Worm (Caenorhabditis elegans) whole organism, L2 larva: ENCODE results near the gene gpd-2.

Source experiments
- C34F6.9 ChIP-seq: fragments of 150-350 bp; optimal IDR thresholded peaks from 2 replicates; lab custom pipeline; 2014; ENCODE audit warnings: missing biosample characterization, missing genetic modification characterization
- F13H6.1 ChIP-seq: sonication (generic microtip); optimal IDR thresholded peaks from 2 replicates; lab custom pipeline; 2016; ENCODE audit warnings: missing genetic modification characterization, missing compliant biosample characterization
- R02D3.7 ChIP-seq: fragments of 150-350 bp; optimal IDR thresholded peaks from 2 replicates; lab custom pipeline; 2014; ENCODE audit warnings: missing biosample characterization, missing genetic modification characterization
- Y55F3AM.14 ChIP-seq: fragments of 200-800 bp; sonication (Bioruptor generic); optimal IDR thresholded peaks from 2 replicates; lab custom pipeline; 2018; ENCODE audit warnings: mild to moderate bottlenecking, missing genetic modification characterization, missing compliant biosample characterization
- ZK546.5 ChIP-seq: sonication (generic microtip); optimal IDR thresholded peaks from 2 replicates; lab custom pipeline; 2017; ENCODE audit warnings: missing biosample characterization, missing genetic modification characterization
- alr-1 ChIP-seq: fragments of 150-350 bp; optimal IDR thresholded peaks from 2 replicates; lab custom pipeline; 2014; ENCODE audit warnings: missing biosample characterization, missing genetic modification characterization
- aly-2 ChIP-seq: fragments of 150-350 bp; optimal IDR thresholded peaks from 2 replicates; lab custom pipeline; 2014; ENCODE audit warnings: missing biosample characterization, missing genetic modification characterization
- ama-1 ChIP-seq: fragments of 150-350 bp; optimal IDR thresholded peaks from 2 replicates; lab custom pipeline; 2018; ENCODE audit warnings: inconsistent platforms
- blmp-1 ChIP-seq: sonication (generic microtip); optimal IDR thresholded peaks from 2 replicates; lab custom pipeline; 2017; ENCODE audit warnings: missing genetic modification characterization, mild to moderate bottlenecking, missing compliant biosample characterization, antibody characterized with exemption, moderate library complexity; ENCODE audit not compliant: insufficient read depth
- ceh-16 ChIP-seq: fragments of 150-350 bp; optimal IDR thresholded peaks from 2 replicates; lab custom pipeline; 2014; ENCODE audit warnings: missing biosample characterization, missing genetic modification characterization
- ceh-82 ChIP-seq: fragments of 150-350 bp; optimal IDR thresholded peaks from 2 replicates; lab custom pipeline; 2014; ENCODE audit warnings: missing biosample characterization, missing genetic modification characterization
- crh-2 ChIP-seq: sonication (generic microtip); optimal IDR thresholded peaks from 2 replicates; lab custom pipeline; 2017; ENCODE audit warnings: missing biosample characterization, missing genetic modification characterization
- dmd-4 ChIP-seq: sonication (generic microtip); optimal IDR thresholded peaks from 2 replicates; lab custom pipeline; 2017; ENCODE audit warnings: missing biosample characterization, missing genetic modification characterization
- egl-27 ChIP-seq: sonication (generic microtip); optimal IDR thresholded peaks from 3 replicates; lab custom pipeline; 2017; ENCODE audit warnings: missing biosample characterization, missing genetic modification reagents, missing genetic modification characterization
- elt-1 ChIP-seq: fragments of 150-350 bp; optimal IDR thresholded peaks from 2 replicates; lab custom pipeline; 2014; ENCODE audit warnings: missing biosample characterization, missing genetic modification characterization
- elt-3 ChIP-seq: sonication (generic microtip); optimal IDR thresholded peaks from 2 replicates; lab custom pipeline; 2017; ENCODE audit warnings: missing biosample characterization, missing genetic modification characterization
- fos-1 ChIP-seq: fragments of 150-350 bp; optimal IDR thresholded peaks from 2 replicates; lab custom pipeline; 2014; ENCODE audit warnings: missing biosample characterization, missing genetic modification characterization
- gmeb-1 ChIP-seq: fragments of 150-350 bp; optimal IDR thresholded peaks from 2 replicates; lab custom pipeline; 2014; ENCODE audit warnings: missing biosample characterization, missing genetic modification characterization
- lin-11 ChIP-seq: fragments of 150-350 bp; sonication (generic microtip); optimal IDR thresholded peaks from 2 replicates; lab custom pipeline; 2014; ENCODE audit warnings: missing biosample characterization, missing genetic modification characterization, inconsistent platforms, mixed read lengths
- lin-13 ChIP-seq: fragments of 150-350 bp; optimal IDR thresholded peaks from 2 replicates; lab custom pipeline; 2014; ENCODE audit warnings: missing biosample characterization, missing genetic modification reagents, missing genetic modification characterization
- lin-39 ChIP-seq: fragments of 150-350 bp; optimal IDR thresholded peaks from 2 replicates; lab custom pipeline; 2014; ENCODE audit warnings: missing biosample characterization, missing genetic modification reagents, missing genetic modification characterization
- lsy-2 ChIP-seq, 2 experiments: fragments of 150-350 bp in 1 of 2; sonication (generic microtip) in 1 of 2; optimal IDR thresholded peaks; 2 replicates each; lab custom pipeline; 2014 to 2017; ENCODE audit warnings: missing biosample characterization in 2 of 2, missing genetic modification characterization in 2 of 2
- mab-5 ChIP-seq: fragments of 150-350 bp; optimal IDR thresholded peaks from 2 replicates; lab custom pipeline; 2014; ENCODE audit warnings: missing biosample characterization, missing genetic modification characterization
- mbf-1 ChIP-seq: sonication (generic microtip); optimal IDR thresholded peaks from 2 replicates; lab custom pipeline; 2017; ENCODE audit warnings: missing biosample characterization, missing genetic modification characterization
- mdl-1 ChIP-seq, 2 experiments: fragments of 150-350 bp in 1 of 2; sonication (generic microtip) in 1 of 2; optimal IDR thresholded peaks; 2 replicates each; lab custom pipeline; 2017; ENCODE audit warnings: missing biosample characterization in 2 of 2, missing genetic modification characterization in 2 of 2
- nhr-10 ChIP-seq: sonication (generic microtip); optimal IDR thresholded peaks from 2 replicates; lab custom pipeline; 2017; ENCODE audit warnings: missing biosample characterization, missing genetic modification characterization
- nhr-11 ChIP-seq: fragments of 150-350 bp; optimal IDR thresholded peaks from 2 replicates; lab custom pipeline; 2014; ENCODE audit warnings: missing biosample characterization, missing genetic modification characterization
- nhr-12 ChIP-seq: fragments of 150-350 bp; optimal IDR thresholded peaks from 2 replicates; lab custom pipeline; 2014; ENCODE audit warnings: missing biosample characterization, missing genetic modification characterization
- nhr-129 ChIP-seq: fragments of 150-350 bp; optimal IDR thresholded peaks from 2 replicates; lab custom pipeline; 2014; ENCODE audit warnings: missing biosample characterization, missing genetic modification characterization
- nhr-21 ChIP-seq: fragments of 150-350 bp; optimal IDR thresholded peaks from 2 replicates; lab custom pipeline; 2014; ENCODE audit warnings: missing biosample characterization, missing genetic modification characterization
- nhr-23 ChIP-seq: fragments of 150-350 bp; optimal IDR thresholded peaks from 2 replicates; lab custom pipeline; 2014; ENCODE audit warnings: missing biosample characterization, missing genetic modification reagents, missing genetic modification characterization
- nhr-237 ChIP-seq: fragments of 150-350 bp; optimal IDR thresholded peaks from 2 replicates; lab custom pipeline; 2014; ENCODE audit warnings: missing biosample characterization, missing genetic modification characterization
- nhr-25 ChIP-seq: fragments of 150-350 bp; sonication (generic microtip); optimal IDR thresholded peaks from 3 replicates; lab custom pipeline; 2014; ENCODE audit warnings: missing biosample characterization, missing genetic modification characterization
- nhr-6 ChIP-seq: fragments of 150-350 bp; optimal IDR thresholded peaks from 2 replicates; lab custom pipeline; 2014; ENCODE audit warnings: missing biosample characterization, missing genetic modification characterization
- nhr-77 ChIP-seq: fragments of 150-350 bp; optimal IDR thresholded peaks from 2 replicates; lab custom pipeline; 2014; ENCODE audit warnings: missing biosample characterization, missing genetic modification characterization
- peb-1 ChIP-seq: fragments of 150-350 bp; optimal IDR thresholded peaks from 2 replicates; lab custom pipeline; 2014; ENCODE audit warnings: missing biosample characterization, missing genetic modification characterization
- sem-4 ChIP-seq: fragments of 150-350 bp; optimal IDR thresholded peaks from 2 replicates; lab custom pipeline; 2014; ENCODE audit warnings: missing biosample characterization, missing genetic modification reagents, missing genetic modification characterization
- skn-1 ChIP-seq: sonication (generic microtip); optimal IDR thresholded peaks from 2 replicates; lab custom pipeline; 2017; ENCODE audit warnings: missing biosample characterization, missing genetic modification characterization
- sma-3 ChIP-seq: sonication (generic microtip); optimal IDR thresholded peaks from 2 replicates; lab custom pipeline; 2016; ENCODE audit warnings: missing genetic modification reagents, missing genetic modification characterization, missing compliant biosample characterization
- sma-9 ChIP-seq, 2 experiments: fragments of 150-350 bp in 1 of 2; sonication (generic microtip) in 1 of 2; optimal IDR thresholded peaks; 2 replicates each; lab custom pipeline; 2014 to 2016; ENCODE audit warnings: missing genetic modification characterization in 2 of 2, mild to moderate bottlenecking in 1 of 2, missing biosample characterization in 1 of 2, missing compliant biosample characterization in 1 of 2, missing genetic modification reagents in 1 of 2, moderate library complexity in 1 of 2
- snpc-4 ChIP-seq: fragments of 150-350 bp; optimal IDR thresholded peaks from 2 replicates; lab custom pipeline; 2014; ENCODE audit warnings: missing biosample characterization, missing genetic modification characterization
- unc-39 ChIP-seq: fragments of 150-350 bp; optimal IDR thresholded peaks from 2 replicates; lab custom pipeline; 2014; ENCODE audit warnings: missing biosample characterization, missing genetic modification characterization
- unc-55 ChIP-seq: fragments of 150-350 bp; sonication (generic microtip); optimal IDR thresholded peaks from 3 replicates; lab custom pipeline; 2014; ENCODE audit warnings: missing biosample characterization, missing genetic modification reagents, missing genetic modification characterization
- unc-62 ChIP-seq: fragments of 150-350 bp; optimal IDR thresholded peaks from 2 replicates; lab custom pipeline; 2014; ENCODE audit warnings: missing biosample characterization, missing genetic modification reagents, missing genetic modification characterization
- zag-1 ChIP-seq: fragments of 150-350 bp; optimal IDR thresholded peaks from 2 replicates; lab custom pipeline; 2014; ENCODE audit warnings: missing biosample characterization, missing genetic modification characterization
- ztf-1 ChIP-seq: fragments of 200-800 bp; sonication (Bioruptor generic); conservative IDR thresholded peaks from 2 replicates; pipeline ENCODE4 v1.3.6; 2022; ENCODE audit warnings: missing genetic modification characterization, missing compliant biosample characterization
- ztf-11 ChIP-seq: sonication (generic microtip); optimal IDR thresholded peaks from 2 replicates; lab custom pipeline; 2017; ENCODE audit warnings: missing biosample characterization, missing genetic modification characterization
- ztf-4 ChIP-seq: fragments of 150-350 bp; optimal IDR thresholded peaks from 2 replicates; lab custom pipeline; 2014; ENCODE audit warnings: missing biosample characterization, missing genetic modification characterization

The gpd-2 gene

DNA sequence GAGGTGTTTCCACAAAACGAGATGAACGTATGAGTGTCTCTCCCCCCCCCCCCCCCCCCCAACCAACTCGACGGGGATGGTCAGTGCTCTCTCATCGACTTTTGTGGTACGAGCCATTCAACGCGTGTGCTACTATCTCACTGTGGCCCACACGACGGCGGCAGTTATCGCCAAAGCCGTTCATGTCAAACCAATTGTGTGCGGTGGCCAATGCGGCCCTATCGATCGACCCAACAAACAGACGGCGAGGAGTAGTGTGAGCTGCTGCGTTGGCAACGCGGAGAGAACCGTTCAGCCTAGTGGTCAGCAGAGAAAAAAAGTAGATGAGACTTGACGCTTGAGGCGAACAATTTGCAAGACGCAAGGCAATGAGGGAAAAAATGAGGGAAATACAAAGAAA lies 11.7 kb downstream of the gpd-2 start:
- TF ChIP-seq lsy-2 (tag; optimal IDR thresholded peaks at IDR 0.05; lab: Kevin White, UChicago) (peak in 1 of 2 experiments; percentile 17), C34F6.9 (tag; lab: Kevin White, UChicago) (peak; percentile 31), fos-1 (tag; lab: Kevin White, UChicago) (peak; percentile 15), lin-11 (tag; lab: Kevin White, UChicago) (peak; percentile 20), crh-2 (peak; percentile 52), elt-3 (tag; lab: Kevin White, UChicago) (no peak), nhr-129 (peak; percentile 22), Y55F3AM.14 (GFP tag; lab: Kevin White, UChicago) (no peak)

DNA sequence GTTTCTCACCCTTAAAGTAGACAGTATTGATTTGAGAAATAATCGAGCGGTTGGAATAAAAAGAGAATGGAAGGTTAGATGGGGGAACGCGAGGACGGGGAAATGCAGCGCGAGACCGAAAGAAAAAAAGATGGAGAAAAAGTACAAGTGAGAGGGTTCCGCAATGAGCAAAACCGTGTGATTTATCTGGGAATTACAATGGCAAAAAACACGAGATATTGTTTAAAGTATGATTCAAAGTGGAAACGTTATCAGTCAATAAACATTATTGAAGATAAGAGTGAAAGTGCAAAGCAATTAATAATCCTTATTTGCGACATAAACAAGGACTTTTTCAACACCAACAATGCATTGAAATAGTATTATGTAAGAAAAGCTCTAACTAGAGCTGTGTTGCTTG lies 12.3 kb downstream of the gpd-2 start, which contains the start of gene ztf-13:
ztf-13 (minus strand) TSS at position 11 of the 400 bp plus-strand sequence.
- TF ChIP-seq nhr-237 (tag; lab: Kevin White, UChicago), result no peak
- no peak for TF ChIP-seq sma-3 (GFP tag; lab: Kevin White, UChicago)
- no peak for TF ChIP-seq lin-39
- no peak for TF ChIP-seq mdl-1 (tag; optimal IDR thresholded peaks at IDR 0.05; lab: Kevin White, UChicago)
- TF ChIP-seq ama-1 (lab: Kevin White, UChicago), result no peak
- no peak for TF ChIP-seq R02D3.7 (tag; lab: Kevin White, UChicago)
- no peak for TF ChIP-seq nhr-21 (tag; lab: Kevin White, UChicago)
- peak; percentile 18 for TF ChIP-seq nhr-129
- no peak for TF ChIP-seq aly-2 (tag; lab: Kevin White, UChicago)
- peak; percentile 52 for TF ChIP-seq sma-9 (GFP tag; optimal IDR thresholded peaks at IDR 0.05; lab: Kevin White, UChicago)
- no peak for TF ChIP-seq sma-9 (tag; optimal IDR thresholded peaks at IDR 0.05; lab: Kevin White, UChicago)
- TF ChIP-seq elt-1, result no peak
- peak; percentile 22 for TF ChIP-seq F13H6.1 (tag; lab: Kevin White, UChicago)
- TF ChIP-seq nhr-23 (tag; lab: Kevin White, UChicago), result no peak
- TF ChIP-seq ZK546.5 (tag; lab: Kevin White, UChicago), result no peak
- TF ChIP-seq ceh-82 (tag; lab: Kevin White, UChicago), result no peak
- peak; percentile 57 for TF ChIP-seq fos-1 (tag; lab: Kevin White, UChicago)
- TF ChIP-seq nhr-10 (tag; lab: Kevin White, UChicago), result no peak
- no peak for TF ChIP-seq ztf-1
- no peak for TF ChIP-seq snpc-4 (tag; lab: Kevin White, UChicago)
- TF ChIP-seq nhr-11 (tag; lab: Kevin White, UChicago), result no peak
- no peak for TF ChIP-seq sem-4 (tag; lab: Kevin White, UChicago)
- no peak for TF ChIP-seq unc-62 (GFP tag; lab: Kevin White, UChicago)
- no peak for TF ChIP-seq alr-1 (tag; lab: Kevin White, UChicago)
- no peak for TF ChIP-seq nhr-77 (tag; lab: Kevin White, UChicago)
- TF ChIP-seq C34F6.9 (tag; lab: Kevin White, UChicago), result peak; percentile 27
- no peak for TF ChIP-seq nhr-25 (tag; lab: Kevin White, UChicago)
- TF ChIP-seq lin-11 (tag; lab: Kevin White, UChicago), result no peak
- TF ChIP-seq blmp-1 (tag; lab: Kevin White, UChicago), result peak; percentile 44
- peak in 1 of 2 experiments; percentile 41 for TF ChIP-seq lsy-2 (tag; optimal IDR thresholded peaks at IDR 0.05; lab: Kevin White, UChicago)
- TF ChIP-seq skn-1 (tag; lab: Kevin White, UChicago), result no peak
- no peak for TF ChIP-seq nhr-12 (tag; lab: Kevin White, UChicago)
- TF ChIP-seq mab-5 (tag; lab: Kevin White, UChicago), result no peak
- no peak for TF ChIP-seq Y55F3AM.14 (GFP tag; lab: Kevin White, UChicago)
- no peak for TF ChIP-seq ceh-16 (tag; lab: Kevin White, UChicago)
- TF ChIP-seq crh-2, result peak; percentile 40
- no peak for TF ChIP-seq unc-39
- no peak for TF ChIP-seq ztf-11 (tag; lab: Kevin White, UChicago)
- TF ChIP-seq dmd-4 (tag; lab: Kevin White, UChicago), result no peak
- TF ChIP-seq mbf-1 (tag; lab: Kevin White, UChicago), result no peak
- no peak for TF ChIP-seq unc-55 (GFP tag; lab: Kevin White, UChicago)
- TF ChIP-seq lin-13 (GFP tag; lab: Kevin White, UChicago), result no peak
- TF ChIP-seq ztf-4 (tag; lab: Kevin White, UChicago), result no peak
- TF ChIP-seq gmeb-1 (tag; lab: Kevin White, UChicago), result peak; percentile 6
- TF ChIP-seq nhr-6 (tag; lab: Kevin White, UChicago), result no peak
- no peak for TF ChIP-seq elt-3 (tag; lab: Kevin White, UChicago)
- no peak for TF ChIP-seq zag-1 (tag; lab: Kevin White, UChicago)
- no peak for TF ChIP-seq peb-1
- TF ChIP-seq egl-27 (tag; lab: Kevin White, UChicago), result peak; percentile 52
